Worm (Caenorhabditis elegans) whole organism, midembryonic: ENCODE data around the gene cyn-17.

ENCODE experiments used
- T22C8.4 ChIP-seq: fragments of 200-800 bp; sonication (Bioruptor generic); IDR thresholded peaks from 2 replicates; pipeline ENCODE4 v1.3.6; 2022; ENCODE audit warnings: missing genetic modification characterization, missing compliant biosample characterization
- cog-1 ChIP-seq: sonication (generic microtip); optimal IDR thresholded peaks from 2 replicates; lab custom pipeline; 2016; ENCODE audit warnings: missing genetic modification characterization, missing compliant biosample characterization
- flt-1 ChIP-seq: fragments of 200-800 bp; sonication (Bioruptor generic); IDR thresholded peaks from 2 replicates; pipeline ENCODE4 v1.3.6; 2022; ENCODE audit warnings: missing genetic modification characterization, missing compliant biosample characterization
- klf-2 ChIP-seq: fragments of 200-800 bp; sonication (Bioruptor generic); conservative IDR thresholded peaks from 2 replicates; pipeline ENCODE4 v1.3.6; 2022; ENCODE audit warnings: missing genetic modification reagents, missing genetic modification characterization, missing compliant biosample characterization
- med-1 ChIP-seq: sonication (generic microtip); optimal IDR thresholded peaks from 2 replicates; lab custom pipeline; 2017; ENCODE audit warnings: missing genetic modification characterization, mild to moderate bottlenecking, missing compliant biosample characterization, antibody characterized with exemption, missing genetic modification reagents; ENCODE audit not compliant: insufficient read depth
- ref-1 ChIP-seq: fragments of 200-800 bp; sonication (Bioruptor generic); conservative IDR thresholded peaks from 2 replicates; pipeline ENCODE4 v1.3.6; 2022; ENCODE audit warnings: missing genetic modification reagents, missing genetic modification characterization, missing compliant biosample characterization
- tab-1 ChIP-seq: fragments of 200-800 bp; sonication (Bioruptor generic); IDR thresholded peaks from 2 replicates; pipeline ENCODE4 v1.3.6; 2022; ENCODE audit warnings: missing genetic modification characterization, missing compliant biosample characterization
- ztf-23 ChIP-seq: fragments of 200-800 bp; sonication (Bioruptor generic); IDR thresholded peaks from 2 replicates; pipeline ENCODE4 v1.3.6; 2022; ENCODE audit warnings: missing genetic modification reagents, missing genetic modification characterization, missing compliant biosample characterization
- ztf-29 ChIP-seq: fragments of 200-800 bp; sonication (Bioruptor generic); IDR thresholded peaks from 2 replicates; pipeline ENCODE4 v1.3.6; 2022; ENCODE audit warnings: missing genetic modification reagents, missing genetic modification characterization, missing compliant biosample characterization

cyn-17 gene

DNA sequence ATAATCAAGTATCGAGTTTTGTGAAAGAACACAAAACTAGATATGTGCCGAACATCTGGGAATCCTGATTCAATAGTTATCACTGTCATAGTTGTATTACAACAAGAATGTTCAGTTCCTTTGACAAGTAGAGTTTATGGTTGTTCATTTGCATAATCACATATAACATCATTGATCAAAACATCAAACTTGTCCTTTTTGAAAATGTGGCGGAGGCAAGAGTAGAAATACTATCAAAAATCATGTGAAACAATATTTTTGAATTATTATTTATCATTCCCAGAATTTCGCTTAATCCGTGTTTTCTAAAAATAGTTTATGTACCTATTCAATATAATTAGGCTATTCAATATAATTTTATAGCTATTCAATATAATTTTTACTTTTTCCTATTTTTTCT, 14.1 kb upstream of the cyn-17 start, which contains the start of gene F44E7.7:
F44E7.7 (minus strand) TSS at position 101 of the 400 bp plus-strand sequence.
- TF ChIP-seq T22C8.4 (GFP tag; lab: Robert Waterston, UW) (no peak), ztf-23 (GFP tag; lab: Robert Waterston, UW) (no peak), med-1 (GFP tag; lab: Kevin White, UChicago) (no peak), tab-1 (GFP tag; lab: Robert Waterston, UW) (no peak), ztf-29 (GFP tag; lab: Robert Waterston, UW) (no peak)

DNA sequence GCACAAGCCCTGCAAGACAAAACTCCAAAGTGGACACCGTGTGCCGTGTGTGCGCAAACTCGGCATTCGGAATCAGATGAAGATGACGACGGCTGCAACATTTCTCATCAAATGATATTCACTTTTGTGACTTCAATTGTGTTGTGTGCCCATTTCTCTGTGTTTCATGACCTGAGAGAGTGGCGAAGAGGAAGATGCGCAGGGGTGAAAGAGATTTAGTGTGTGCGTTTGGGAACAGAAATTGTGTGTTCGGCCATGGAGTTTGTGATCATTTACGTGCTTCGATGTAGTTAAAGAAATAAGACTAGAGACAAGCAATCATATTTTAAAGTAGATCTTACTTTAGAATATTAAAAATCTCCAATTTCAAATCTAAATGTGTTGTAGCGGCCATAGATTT, 10.8 kb upstream of the cyn-17 start:
- TF ChIP-seq tab-1 (GFP tag; lab: Robert Waterston, UW) (no peak), med-1 (GFP tag; lab: Kevin White, UChicago) (no peak), ref-1 (no peak), klf-2 (GFP tag; lab: Robert Waterston, UW) (no peak), flt-1 (GFP tag; lab: Robert Waterston, UW) (no peak), cog-1 (tag; lab: Kevin White, UChicago) (no peak), ztf-23 (GFP tag; lab: Robert Waterston, UW) (no peak), ztf-29 (GFP tag; lab: Robert Waterston, UW) (no peak), T22C8.4 (GFP tag; lab: Robert Waterston, UW) (no peak)

DNA sequence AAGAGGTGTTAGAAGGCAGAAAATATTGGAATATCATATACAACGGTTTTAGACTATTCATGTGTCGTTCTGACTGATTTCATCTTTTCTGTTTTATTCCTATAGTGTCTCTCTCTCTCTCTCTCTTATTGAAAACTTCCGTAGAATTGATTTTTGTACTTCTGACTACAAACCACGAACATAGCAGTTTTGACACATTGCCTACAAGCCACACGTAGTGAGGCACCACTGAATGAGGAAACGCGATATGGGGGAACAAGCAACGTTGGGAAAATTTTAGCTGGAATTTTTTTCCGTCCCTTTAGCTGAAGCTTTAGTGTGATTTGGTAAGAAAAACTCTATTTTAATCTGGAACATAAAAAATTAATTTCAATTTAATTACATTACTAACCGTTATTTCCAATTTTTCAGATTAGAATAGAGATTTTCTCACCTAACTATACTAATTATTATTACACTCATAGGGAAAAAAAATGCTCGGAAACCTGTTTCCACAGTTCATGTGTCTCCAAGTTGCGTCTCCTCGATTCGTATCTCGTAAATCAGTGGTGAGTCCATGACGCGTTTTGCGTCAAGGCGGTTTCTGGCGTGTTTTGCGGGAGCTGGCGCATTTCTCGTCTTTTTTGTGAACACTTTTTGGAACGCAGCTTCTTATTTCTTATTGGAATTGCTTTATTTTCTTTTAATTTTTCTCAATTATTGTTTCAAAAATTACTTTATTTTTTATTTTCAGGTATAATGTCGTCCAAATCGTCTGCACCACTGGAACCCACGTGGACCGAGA, 8.8 kb upstream of the cyn-17 start, which contains the start of the genes nhr-142 and F44E7.9:
nhr-142 (minus strand) TSS at position 57 of the 784 bp plus-strand sequence.
F44E7.9 (plus strand) TSS at position 734 of the 784 bp plus-strand sequence.
- TF ChIP-seq cog-1 (tag; lab: Kevin White, UChicago), result peak; percentile 33
- no peak for TF ChIP-seq tab-1 (GFP tag; lab: Robert Waterston, UW)
- TF ChIP-seq ztf-23 (GFP tag; lab: Robert Waterston, UW), result peak; percentile 79

DNA sequence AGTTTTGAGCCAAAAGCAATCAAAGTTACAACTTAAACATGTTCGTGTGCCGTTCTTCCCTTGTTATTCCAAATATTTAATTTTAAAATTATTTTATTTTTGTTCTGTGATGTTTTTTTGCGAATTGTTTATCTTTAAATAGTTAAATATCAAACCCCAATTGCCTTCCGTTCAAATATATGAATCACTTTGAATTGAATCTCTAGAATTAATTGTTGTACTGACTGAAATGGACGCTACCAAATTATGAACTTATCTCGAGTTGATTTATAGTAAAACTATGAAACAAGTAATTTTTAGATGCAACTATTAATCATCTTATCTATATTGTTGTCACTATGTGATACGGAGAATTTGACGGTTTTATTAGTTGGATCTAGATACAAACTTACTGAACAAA, 7.4 kb upstream of the cyn-17 start, which contains the start of gene ZC250.2:
ZC250.2 (plus strand) TSS at position 301 of the 400 bp plus-strand sequence.
- TF ChIP-seq med-1 (GFP tag; lab: Kevin White, UChicago), result no peak
- no peak for TF ChIP-seq ref-1
- no peak for TF ChIP-seq cog-1 (tag; lab: Kevin White, UChicago)
- no peak for TF ChIP-seq ztf-29 (GFP tag; lab: Robert Waterston, UW)
- TF ChIP-seq klf-2 (GFP tag; lab: Robert Waterston, UW), result no peak
- no peak for TF ChIP-seq flt-1 (GFP tag; lab: Robert Waterston, UW)
- TF ChIP-seq tab-1 (GFP tag; lab: Robert Waterston, UW), result no peak
- no peak for TF ChIP-seq T22C8.4 (GFP tag; lab: Robert Waterston, UW)
- TF ChIP-seq ztf-23 (GFP tag; lab: Robert Waterston, UW), result no peak

DNA sequence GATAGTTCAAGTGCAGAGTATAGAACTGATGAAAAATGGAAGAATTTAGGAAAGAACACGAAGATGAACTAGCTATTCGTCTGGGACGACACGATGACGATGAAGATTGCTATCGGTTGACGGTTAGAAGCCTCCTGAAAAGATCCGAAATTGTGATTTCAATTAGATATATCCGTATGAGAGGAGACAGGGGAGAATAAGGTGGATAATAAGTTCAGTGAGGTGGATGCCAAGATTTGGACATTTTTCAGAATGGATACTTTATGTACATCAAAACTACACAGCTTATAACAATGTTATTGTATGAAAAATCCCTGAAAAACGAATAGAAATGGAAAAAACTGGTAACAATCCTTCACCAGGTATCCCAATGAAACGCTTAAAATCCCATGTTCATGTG, 1.3 kb upstream of the cyn-17 start, which contains the start of gene nstp-3:
nstp-3 (minus strand) TSS at position 101 of the 400 bp plus-strand sequence.
- TF ChIP-seq ztf-29 (GFP tag; lab: Robert Waterston, UW) (no peak), tab-1 (GFP tag; lab: Robert Waterston, UW) (no peak), T22C8.4 (GFP tag; lab: Robert Waterston, UW) (no peak), med-1 (GFP tag; lab: Kevin White, UChicago) (no peak), ref-1 (no peak), cog-1 (tag; lab: Kevin White, UChicago) (no peak), ztf-23 (GFP tag; lab: Robert Waterston, UW) (no peak), flt-1 (GFP tag; lab: Robert Waterston, UW) (no peak), klf-2 (GFP tag; lab: Robert Waterston, UW) (no peak)

DNA sequence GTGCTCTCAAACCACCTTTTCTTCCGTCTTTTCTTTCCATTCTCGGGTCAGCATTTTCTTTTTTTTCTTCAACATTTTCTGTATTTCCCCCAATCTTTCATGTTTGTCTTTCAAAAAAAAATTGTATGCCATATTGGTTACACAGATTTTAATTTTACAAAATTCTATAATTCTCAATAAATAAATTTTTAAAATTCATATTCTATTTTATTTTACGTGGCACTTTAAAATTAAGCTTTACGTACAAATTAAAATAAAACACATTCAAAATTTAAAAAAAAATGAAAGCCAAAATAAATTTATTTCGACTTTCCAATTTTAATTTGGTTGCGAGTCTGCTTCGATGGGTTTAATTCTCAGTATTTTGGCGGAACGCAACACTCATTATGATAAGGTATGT, 6.0 kb downstream of the cyn-17 start, which contains the start of gene ZC250.5:
ZC250.5 (plus strand) TSS at position 301 of the 400 bp plus-strand sequence.
- TF ChIP-seq med-1 (GFP tag; lab: Kevin White, UChicago) (no peak), ztf-23 (GFP tag; lab: Robert Waterston, UW) (no peak), flt-1 (GFP tag; lab: Robert Waterston, UW) (no peak), klf-2 (GFP tag; lab: Robert Waterston, UW) (no peak), T22C8.4 (GFP tag; lab: Robert Waterston, UW) (no peak), tab-1 (GFP tag; lab: Robert Waterston, UW) (no peak), cog-1 (tag; lab: Kevin White, UChicago) (no peak), ref-1 (no peak), ztf-29 (GFP tag; lab: Robert Waterston, UW) (no peak)

DNA sequence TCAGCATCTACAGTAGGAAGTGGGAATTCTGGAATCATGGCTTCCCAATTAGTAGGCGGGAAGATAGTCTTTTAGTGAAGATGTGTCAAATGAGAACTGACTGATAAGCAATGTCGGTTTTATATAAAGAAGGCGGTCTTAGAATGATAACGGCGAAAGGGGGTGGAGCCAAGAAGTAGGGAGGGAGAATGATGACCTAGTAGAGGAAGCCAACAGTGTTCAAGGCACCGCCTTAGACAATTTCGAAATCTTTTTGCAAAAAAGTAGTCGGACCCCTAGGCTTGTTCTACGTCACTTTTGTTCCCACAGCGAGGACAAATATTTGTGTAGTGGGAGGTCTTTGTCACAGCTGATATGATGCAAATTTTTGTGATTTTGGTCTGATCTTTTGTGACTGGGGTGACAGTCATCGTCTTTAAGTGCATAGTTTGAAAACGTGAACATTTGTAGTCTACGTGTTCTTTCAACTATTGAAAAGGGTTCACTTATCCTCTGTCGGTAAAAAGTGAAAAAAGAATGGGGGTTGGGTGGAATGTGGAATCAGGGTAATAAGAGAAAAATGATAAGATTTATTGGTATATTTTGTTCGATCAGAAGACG, 13.7 kb downstream of the cyn-17 start, which contains the start of gene ZC250.4:
ZC250.4 (minus strand) TSS at position 78 of the 600 bp plus-strand sequence.
- no peak for TF ChIP-seq flt-1 (GFP tag; lab: Robert Waterston, UW)
- TF ChIP-seq T22C8.4 (GFP tag; lab: Robert Waterston, UW), result no peak

DNA sequence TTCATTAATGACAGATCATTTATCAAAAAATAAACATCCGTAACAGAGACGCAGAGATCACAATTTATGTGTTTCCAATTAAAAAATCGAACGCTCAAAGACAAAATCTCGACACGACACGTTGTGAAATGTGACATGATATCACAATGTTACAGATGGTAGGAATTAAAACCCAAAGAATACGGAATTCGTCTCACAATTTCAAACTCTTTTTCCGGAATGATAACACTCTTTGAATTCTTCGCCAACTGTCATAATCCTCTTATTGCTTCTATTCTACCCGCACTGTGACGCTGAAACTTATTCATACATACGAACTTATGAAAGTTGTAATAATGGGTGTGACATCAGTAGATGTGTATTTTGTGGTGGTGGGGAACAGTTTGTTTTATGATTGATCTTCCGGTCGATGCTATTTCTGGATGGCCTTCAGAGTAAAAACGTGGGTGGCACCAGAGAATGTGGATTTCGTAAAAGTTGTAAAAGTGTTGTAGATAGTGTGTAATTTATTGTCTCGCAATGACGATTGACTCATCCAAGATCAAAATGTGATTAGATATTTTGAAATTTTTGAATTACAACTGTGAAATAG, 17.1 kb downstream of the cyn-17 start:
- TF ChIP-seq ref-1 (no peak), med-1 (GFP tag; lab: Kevin White, UChicago) (no peak), T22C8.4 (GFP tag; lab: Robert Waterston, UW) (no peak), flt-1 (GFP tag; lab: Robert Waterston, UW) (no peak), cog-1 (tag; lab: Kevin White, UChicago) (no peak), ztf-23 (GFP tag; lab: Robert Waterston, UW) (no peak), tab-1 (GFP tag; lab: Robert Waterston, UW) (no peak), klf-2 (GFP tag; lab: Robert Waterston, UW) (no peak), ztf-29 (GFP tag; lab: Robert Waterston, UW) (no peak)
